Worm (Caenorhabditis elegans): Measurements from ENCODE around the gene zipt-7.2.

- no peak for TF ChIP-seq unc-39 (tag; optimal IDR thresholded peaks at IDR 0.05)
- TF ChIP-seq ces-1 (GFP tag; optimal IDR thresholded peaks at IDR 0.05), result no peak
- no peak for TF ChIP-seq nhr-6 (tag; optimal IDR thresholded peaks at IDR 0.05)
- TF ChIP-seq unc-130 (GFP tag; optimal IDR thresholded peaks at IDR 0.05), result no peak
- no peak for TF ChIP-seq ceh-28 (tag; optimal IDR thresholded peaks at IDR 0.05)
- TF ChIP-seq cey-2 (tag; optimal IDR thresholded peaks at IDR 0.05; ENCODE audit: borderline replicate concordance, insufficient read depth), result no peak
- no peak for TF ChIP-seq Y48G9A.11 (GFP tag; IDR thresholded peaks at IDR 0.05)
- no peak for TF ChIP-seq fkh-10 (GFP tag; optimal IDR thresholded peaks at IDR 0.05)
Measured at ce11 chrX:15537362-15537761, 29.7 kb upstream of the zipt-7.2 start, which contains the start of the genes olrn-1 and C02C6.14.
